Fruit fly (Drosophila melanogaster) whole organism, embryonic: Measurements from ENCODE around the gene Mis12.
A peak's percentile ranks its signal among the peaks of the same experiment; 100 is the strongest.

Experiments
- BtbVII ChIP-seq: fragments of 200-800 bp; sonication (Bioruptor generic); optimal IDR thresholded peaks from 3 replicates; lab custom pipeline; 2017; ENCODE audit warnings: missing biosample characterization, mild to moderate bottlenecking, missing genetic modification characterization
- CG10147 ChIP-seq: fragments of 200-800 bp; sonication (Bioruptor generic); optimal IDR thresholded peaks from 2 replicates; lab custom pipeline; 2019; ENCODE audit warnings: missing biosample characterization, mild to moderate bottlenecking, missing genetic modification characterization, moderate library complexity
- CG11723 ChIP-seq: fragments of 200-800 bp; sonication (Bioruptor generic); optimal IDR thresholded peaks from 2 replicates; lab custom pipeline; 2017; ENCODE audit warnings: missing biosample characterization, mild to moderate bottlenecking, missing genetic modification characterization
- CG12219 ChIP-seq: fragments of 200-800 bp; sonication (Bioruptor generic); optimal IDR thresholded peaks from 3 replicates; lab custom pipeline; 2018; ENCODE audit warnings: missing biosample characterization, mild to moderate bottlenecking, missing genetic modification characterization
- CG12942 ChIP-seq: fragments of 200-800 bp; sonication (Bioruptor generic); optimal IDR thresholded peaks from 3 replicates; lab custom pipeline; 2016; ENCODE audit warnings: missing biosample characterization, missing genetic modification characterization
- CG14441 ChIP-seq: fragments of 200-800 bp; sonication (Bioruptor generic); IDR thresholded peaks from 2 replicates; pipeline ENCODE4 v1.3.6; 2022; ENCODE audit warnings: missing biosample characterization, missing genetic modification characterization
- CG14860 ChIP-seq: fragments of 200-800 bp; sonication (Bioruptor generic); IDR thresholded peaks from 3 replicates; pipeline ENCODE4 v1.3.6; 2022; ENCODE audit warnings: missing biosample characterization, missing genetic modification characterization; ENCODE audit not compliant: partially characterized antibody
- CG15269 ChIP-seq: fragments of 200-800 bp; sonication (Bioruptor generic); optimal IDR thresholded peaks from 2 replicates; lab custom pipeline; 2018; ENCODE audit warnings: missing biosample characterization, mild to moderate bottlenecking, missing genetic modification characterization, moderate library complexity
- CG1529 ChIP-seq: fragments of 200-800 bp; sonication (Bioruptor generic); optimal IDR thresholded peaks from 3 replicates; lab custom pipeline; 2018; ENCODE audit warnings: missing biosample characterization, missing genetic modification characterization
- CG17829 ChIP-seq: fragments of 200-800 bp; optimal IDR thresholded peaks from 2 replicates; lab custom pipeline; 2019; ENCODE audit warnings: missing biosample characterization, mild to moderate bottlenecking, missing genetic modification characterization, moderate library complexity
- CG18262 ChIP-seq: fragments of 200-800 bp; optimal IDR thresholded peaks from 3 replicates; lab custom pipeline; 2019; ENCODE audit warnings: missing biosample characterization, mild to moderate bottlenecking, missing genetic modification characterization, moderate library complexity
- CG30020 ChIP-seq: fragments of 200-800 bp; optimal IDR thresholded peaks from 2 replicates; lab custom pipeline; 2019; ENCODE audit warnings: missing biosample characterization, mild to moderate bottlenecking, missing genetic modification characterization, moderate library complexity
- CG4282 ChIP-seq: fragments of 200-800 bp; sonication (Bioruptor generic); optimal IDR thresholded peaks from 2 replicates; lab custom pipeline; 2016; ENCODE audit warnings: missing biosample characterization, missing genetic modification characterization
- CG4707 ChIP-seq: fragments of 200-800 bp; sonication (Bioruptor generic); optimal IDR thresholded peaks from 2 replicates; lab custom pipeline; 2018; ENCODE audit warnings: missing biosample characterization, mild to moderate bottlenecking, missing genetic modification characterization, moderate library complexity
- CG6791 ChIP-seq: fragments of 200-800 bp; sonication (Bioruptor generic); IDR thresholded peaks from 3 replicates; pipeline ENCODE4 v1.3.6; 2022; ENCODE audit warnings: missing biosample characterization, missing genetic modification characterization; ENCODE audit not compliant: partially characterized antibody
- CG8924 ChIP-seq: fragments of 200-800 bp; optimal IDR thresholded peaks from 3 replicates; lab custom pipeline; 2019; ENCODE audit warnings: missing biosample characterization, mild to moderate bottlenecking, missing genetic modification characterization, moderate library complexity
- CG9727 ChIP-seq: fragments of 200-800 bp; sonication (Bioruptor generic); optimal IDR thresholded peaks from 3 replicates; lab custom pipeline; 2017; ENCODE audit warnings: missing biosample characterization, mild to moderate bottlenecking, missing genetic modification characterization
- Elba2 ChIP-seq: fragments of 200-800 bp; sonication (Bioruptor generic); optimal IDR thresholded peaks from 3 replicates; lab custom pipeline; 2016; ENCODE audit warnings: missing biosample characterization, missing genetic modification characterization
- Ets65A ChIP-seq: fragments of 200-800 bp; sonication (Bioruptor generic); peaks from one replicate; lab custom pipeline; 2016; ENCODE audit warnings: missing biosample characterization, missing genetic modification characterization
- Fer2 ChIP-seq: fragments of 200-800 bp; sonication (Bioruptor generic); optimal IDR thresholded peaks from 2 replicates; lab custom pipeline; 2018; ENCODE audit warnings: missing biosample characterization, mild to moderate bottlenecking, missing genetic modification characterization, moderate library complexity
- Hr3 ChIP-seq: fragments of 200-800 bp; sonication (Bioruptor generic); optimal IDR thresholded peaks from 3 replicates; lab custom pipeline; 2016; ENCODE audit warnings: missing biosample characterization, missing genetic modification characterization
- Jarid2 ChIP-seq: fragments of 200-800 bp; sonication (Bioruptor generic); optimal IDR thresholded peaks from 3 replicates; lab custom pipeline; 2017; ENCODE audit warnings: mild to moderate bottlenecking, missing biosample characterization, missing genetic modification reagents, missing genetic modification characterization
- MTF-1 ChIP-seq: fragments of 200-800 bp; sonication (Bioruptor generic); optimal IDR thresholded peaks from 2 replicates; lab custom pipeline; 2018; ENCODE audit warnings: missing biosample characterization, mild to moderate bottlenecking, missing genetic modification characterization, borderline replicate concordance
- NC2β ChIP-seq: fragments of 200-800 bp; sonication (Bioruptor generic); optimal IDR thresholded peaks from 2 replicates; lab custom pipeline; 2016; ENCODE audit warnings: missing biosample characterization, missing genetic modification characterization
- Nf-YC ChIP-seq: fragments of 200-800 bp; optimal IDR thresholded peaks from 3 replicates; lab custom pipeline; 2019; ENCODE audit warnings: missing biosample characterization, mild to moderate bottlenecking, missing genetic modification characterization, moderate library complexity
- Optix ChIP-seq: fragments of 200-800 bp; sonication (Bioruptor generic); IDR thresholded peaks from 3 replicates; pipeline ENCODE4 v1.3.6; 2022; ENCODE audit warnings: missing biosample characterization, missing genetic modification characterization
- Ssrp ChIP-seq: fragments of 200-800 bp; sonication (Bioruptor generic); optimal IDR thresholded peaks from 2 replicates; lab custom pipeline; 2018; ENCODE audit warnings: missing biosample characterization, mild to moderate bottlenecking, missing genetic modification characterization, moderate library complexity
- ac ChIP-seq: fragments of 200-800 bp; sonication (Bioruptor generic); optimal IDR thresholded peaks from 3 replicates; lab custom pipeline; 2017; ENCODE audit warnings: missing biosample characterization, mild to moderate bottlenecking, missing genetic modification characterization
- az2 ChIP-seq: fragments of 200-800 bp; sonication (Bioruptor generic); optimal IDR thresholded peaks from 3 replicates; lab custom pipeline; 2016; ENCODE audit warnings: missing biosample characterization, missing genetic modification characterization
- bsh ChIP-seq, 2 experiments: fragments of 200-800 bp; sonication (Bioruptor generic); optimal IDR thresholded peaks; 2 replicates each; lab custom pipeline; 2017 to 2018; ENCODE audit warnings: mild to moderate bottlenecking in 2 of 2, missing biosample characterization in 2 of 2, missing genetic modification characterization in 2 of 2, moderate library complexity in 1 of 2
- chm ChIP-seq: fragments of 200-800 bp; sonication (Bioruptor generic); IDR thresholded peaks from 2 replicates; pipeline ENCODE4 v1.3.6; 2022; ENCODE audit warnings: missing biosample characterization, missing genetic modification characterization
- crol ChIP-seq: fragments of 200-800 bp; sonication (Bioruptor generic); IDR thresholded peaks from 2 replicates; pipeline ENCODE4 v1.3.6; 2022; ENCODE audit warnings: missing biosample characterization, missing genetic modification characterization
- crp ChIP-seq, 2 experiments: fragments of 200-800 bp; sonication (Bioruptor generic); optimal IDR thresholded peaks; 2 replicates in 1 of 2; 3 replicates in 1 of 2; lab custom pipeline; 2017; ENCODE audit warnings: missing biosample characterization in 2 of 2, missing genetic modification characterization in 2 of 2, mild to moderate bottlenecking in 1 of 2, moderate library complexity in 1 of 2
- dmrt11E ChIP-seq: fragments of 200-800 bp; sonication (Bioruptor generic); optimal IDR thresholded peaks from 3 replicates; lab custom pipeline; 2018; ENCODE audit warnings: missing biosample characterization, mild to moderate bottlenecking, missing genetic modification characterization, moderate library complexity
- eyg ChIP-seq: fragments of 200-800 bp; sonication (Bioruptor generic); optimal IDR thresholded peaks from 3 replicates; lab custom pipeline; 2016; ENCODE audit warnings: missing biosample characterization, missing genetic modification characterization
- gce ChIP-seq: fragments of 200-800 bp; sonication (Bioruptor generic); IDR thresholded peaks from 3 replicates; pipeline ENCODE4 v1.3.6; 2022; ENCODE audit warnings: missing biosample characterization, missing genetic modification characterization
- h ChIP-seq: fragments of >200 bp; optimal IDR thresholded peaks from 2 replicates; lab custom pipeline; 2017
- ken ChIP-seq: fragments of 200-800 bp; sonication (Bioruptor generic); IDR thresholded peaks from 3 replicates; pipeline ENCODE4 v1.3.6; 2022; ENCODE audit warnings: missing biosample characterization, missing genetic modification characterization
- lov ChIP-seq, 2 experiments: fragments of 200-800 bp in 1 of 2; fragments of >200 bp in 1 of 2; sonication (Bioruptor generic) in 1 of 2; IDR thresholded peaks in 1 of 2; optimal IDR thresholded peaks in 1 of 2; 2 replicates in 1 of 2; 3 replicates in 1 of 2; pipeline versions ENCODE4 v1.3.6 to Lab custom; 2017 to 2022; ENCODE audit warnings: missing biosample characterization in 1 of 2, missing genetic modification characterization in 1 of 2
- schlank ChIP-seq: fragments of 200-800 bp; sonication (Bioruptor generic); optimal IDR thresholded peaks from 2 replicates; lab custom pipeline; 2018; ENCODE audit warnings: missing biosample characterization, mild to moderate bottlenecking, missing genetic modification characterization
- sim ChIP-seq: fragments of 200-800 bp; sonication (Bioruptor generic); IDR thresholded peaks from 2 replicates; pipeline ENCODE4 v1.3.6; 2022; ENCODE audit warnings: missing biosample characterization, missing genetic modification characterization
- sima ChIP-seq: fragments of 200-800 bp; sonication (Bioruptor generic); optimal IDR thresholded peaks from 2 replicates; lab custom pipeline; 2016; ENCODE audit warnings: missing biosample characterization, missing genetic modification characterization
- tll ChIP-seq, 2 experiments: fragments of 200-800 bp in 1 of 2; fragments of >200 bp in 1 of 2; sonication (Bioruptor generic) in 1 of 2; optimal IDR thresholded peaks; 2 replicates each; lab custom pipeline; 2017 to 2019; ENCODE audit warnings: missing biosample characterization in 2 of 2, missing genetic modification characterization in 2 of 2, mild to moderate bottlenecking in 1 of 2, moderate library complexity in 1 of 2
- ttk ChIP-seq: fragments of 200-800 bp; sonication (Bioruptor generic); IDR thresholded peaks from 2 replicates; pipeline ENCODE4 v2.1.2; 2022; ENCODE audit warnings: missing biosample characterization, missing genetic modification characterization
- unc-4 ChIP-seq: fragments of 200-800 bp; sonication (Bioruptor generic); IDR thresholded peaks from 2 replicates; pipeline ENCODE4 v1.3.6; 2022; ENCODE audit warnings: missing biosample characterization, missing genetic modification characterization; ENCODE audit not compliant: partially characterized antibody
- usp ChIP-seq: fragments of >200 bp; optimal IDR thresholded peaks from 2 replicates; lab custom pipeline; 2017; ENCODE audit warnings: missing biosample characterization, missing genetic modification characterization
- z ChIP-seq: fragments of 200-800 bp; sonication (Bioruptor generic); IDR thresholded peaks from 3 replicates; pipeline ENCODE4 v1.3.6; 2022; ENCODE audit warnings: missing biosample characterization, missing genetic modification characterization

The Mis12 gene

DNA sequence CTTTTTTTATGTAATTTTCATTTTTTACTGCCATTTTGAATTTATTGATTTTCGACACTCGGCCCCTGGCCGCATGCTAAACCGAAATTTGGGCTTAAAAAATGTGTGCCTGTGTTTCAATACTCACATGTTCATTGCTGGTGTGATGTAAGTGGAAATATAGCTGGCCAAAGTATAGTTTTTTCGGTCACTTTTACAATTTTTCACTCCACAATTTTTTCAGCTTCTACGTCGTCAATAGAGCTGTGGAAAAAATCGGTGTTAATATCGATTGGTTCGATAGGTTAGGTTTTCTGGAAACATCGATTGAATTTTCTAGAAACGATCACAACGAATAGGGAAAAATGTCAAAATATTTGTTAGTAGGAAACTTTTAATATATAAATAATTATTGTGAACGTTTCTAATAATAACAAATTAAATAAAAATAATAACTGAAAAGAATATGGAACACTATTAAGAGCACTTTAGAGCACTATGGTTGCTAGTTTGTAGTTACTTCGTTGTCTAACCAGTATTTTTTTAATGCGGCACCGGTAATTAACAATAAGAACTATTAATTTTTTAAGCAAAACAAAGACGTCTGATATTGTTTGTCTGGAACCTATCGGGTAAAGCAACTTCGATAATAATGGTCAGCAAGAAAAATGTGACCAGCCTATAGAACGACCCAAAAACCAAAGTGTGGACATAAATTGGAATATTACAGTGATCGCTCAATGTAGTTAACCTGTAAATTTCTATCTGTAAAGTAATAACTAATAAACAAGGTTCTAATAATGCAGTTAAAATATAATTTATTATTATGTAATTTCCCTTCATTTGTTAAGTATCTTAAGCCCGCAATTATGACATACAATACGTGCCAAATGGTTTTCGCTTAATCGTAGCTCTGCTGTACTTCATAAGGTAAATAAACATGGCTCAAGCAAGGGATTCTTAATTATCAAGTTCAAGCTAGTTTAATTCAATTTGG is 13.3 kb downstream of the Mis12 start, which contains the start of the genes CG10077 and CG9948 (continued):
- TF ChIP-seq tll (GFP tag; optimal IDR thresholded peaks at IDR 0.05; lab: Kevin White, UChicago) (no peak), h (no peak), CG1529 (peak; percentile 80), Nf-YC (tag; lab: Kevin White, UChicago) (peak; percentile 85), crol (GFP tag; lab: Robert Waterston, UW) (no peak), CG15269 (tag; lab: Kevin White, UChicago) (peak; percentile 93), crp (GFP tag; optimal IDR thresholded peaks at IDR 0.05; lab: Kevin White, UChicago) (peak in 1 of 2 experiments; percentile 50), eyg (no peak), Fer2 (tag; lab: Kevin White, UChicago) (peak; percentile 81), CG4282 (GFP tag; lab: Kevin White, UChicago) (no peak), gce (GFP tag; lab: Robert Waterston, UW) (peak; percentile 82; the same call in 2 of the 3 replicates), CG8924 (tag; lab: Kevin White, UChicago) (peak; percentile 90), CG18262 (tag; lab: Kevin White, UChicago) (peak; percentile 89), schlank (tag; lab: Kevin White, UChicago) (peak; percentile 56), ttk (GFP tag; lab: Robert Waterston, UW) (peak; percentile 85), CG6791 (peak; percentile 80), Hr3 (GFP tag; lab: Kevin White, UChicago) (peak; percentile 89), z (GFP tag; lab: Robert Waterston, UW) (no peak), dmrt11E (tag; lab: Kevin White, UChicago) (peak; percentile 89), usp (GFP tag; lab: Kevin White, UChicago) (no peak), lov (optimal IDR thresholded peaks at IDR 0.05; lab: Kevin White, UChicago) (no peak), lov (GFP tag; IDR thresholded peaks at IDR 0.05; lab: Robert Waterston, UW) (peak; percentile 46; the same call in 1 of the 3 replicates), Ssrp (tag; lab: Kevin White, UChicago) (peak; percentile 87), NC2β (GFP tag; lab: Kevin White, UChicago) (peak; percentile 40), CG4707 (GFP tag; lab: Kevin White, UChicago) (peak; percentile 75), CG10147 (GFP tag; lab: Kevin White, UChicago) (peak; percentile 86), ken (GFP tag; lab: Robert Waterston, UW) (peak; percentile 86), sima (GFP tag; lab: Kevin White, UChicago) (no peak), ac (GFP tag; lab: Kevin White, UChicago) (peak; percentile 28), chm (GFP tag; lab: Robert Waterston, UW) (peak; percentile 90), Optix (GFP tag; lab: Robert Waterston, UW) (peak; percentile 74; the same call in 2 of the 3 replicates), CG14441 (GFP tag; lab: Robert Waterston, UW) (peak; percentile 91), Elba2 (peak; percentile 67), az2 (GFP tag; lab: Kevin White, UChicago) (peak; percentile 90), unc-4 (GFP tag; lab: Robert Waterston, UW) (peak; percentile 81), Ets65A (GFP tag; lab: Kevin White, UChicago) (peak; percentile 87), CG17829 (peak; percentile 90), bsh (GFP tag; optimal IDR thresholded peaks at IDR 0.05; lab: Kevin White, UChicago) (peak; percentile 73 to 94), sim (peak; percentile 75; the same call in 1 of the 2 replicates), CG11723 (GFP tag; lab: Kevin White, UChicago) (peak; percentile 69), BtbVII (GFP tag; lab: Kevin White, UChicago) (peak; percentile 75), CG14860 (GFP tag; lab: Robert Waterston, UW) (peak; percentile 82), CG9727 (GFP tag; lab: Kevin White, UChicago) (peak; percentile 85), MTF-1 (peak; percentile 78), Jarid2 (peak; percentile 47), CG30020 (tag; lab: Kevin White, UChicago) (peak; percentile 75), CG12942 (GFP tag; lab: Kevin White, UChicago) (peak; percentile 66), CG12219 (GFP tag; lab: Kevin White, UChicago) (peak; percentile 87)
